Fruit fly (Drosophila melanogaster): Measurements from ENCODE around the gene CheA7a.

dm6 chrX:7358496-7358895 is 19.4 kb upstream of the CheA7a start, which contains the start of gene CG1999:
- TF ChIP-seq foxo (GFP tag; optimal IDR thresholded peaks at IDR 0.05) = no peak
- no peak for TF ChIP-seq pan (optimal IDR thresholded peaks at IDR 0.05)
- no peak for TF ChIP-seq lola (GFP tag; optimal IDR thresholded peaks at IDR 0.05)
- TF ChIP-seq dsf (GFP tag; optimal IDR thresholded peaks at IDR 0.05; ENCODE audit: borderline replicate concordance) = no peak
- no peak for TF ChIP-seq Sp1 (GFP tag; optimal IDR thresholded peaks at IDR 0.05)
- no peak for TF ChIP-seq OdsH (GFP tag; optimal IDR thresholded peaks at IDR 0.05)
- no peak for TF ChIP-seq jim (GFP tag; optimal IDR thresholded peaks at IDR 0.05)
- TF ChIP-seq Abd-B (GFP tag; optimal IDR thresholded peaks at IDR 0.05) = no peak
- no peak for TF ChIP-seq CrebA (GFP tag; optimal IDR thresholded peaks at IDR 0.05; ENCODE audit: borderline replicate concordance)

Measured in whole organism, wandering third instar larva.